Worm (Caenorhabditis elegans) whole organism, young adult: ENCODE results near the gene H41C03.2.
"Not testable (repeated sequence)": the region's sequence is repeated elsewhere in the genome, so short reads cannot be mapped to it uniquely, and the experiment has no call there.

Experiments
- B0261.1 ChIP-seq: sonication (generic microtip); optimal IDR thresholded peaks from 2 replicates; lab custom pipeline; 2016; ENCODE audit warnings: mild to moderate bottlenecking, missing genetic modification characterization, moderate library complexity, missing compliant biosample characterization
- C17E4.6 ChIP-seq: fragments of 200-800 bp; sonication (Bioruptor generic); IDR thresholded peaks from 2 replicates; pipeline ENCODE4 v1.3.6; 2022; ENCODE audit warnings: missing genetic modification reagents, missing genetic modification characterization, missing compliant biosample characterization
- F22D6.2 ChIP-seq: sonication (generic microtip); optimal IDR thresholded peaks from 2 replicates; lab custom pipeline; 2016; ENCODE audit warnings: mild to moderate bottlenecking, missing genetic modification characterization, missing compliant biosample characterization
- F55B11.4 ChIP-seq: sonication (generic microtip); optimal IDR thresholded peaks from 2 replicates; lab custom pipeline; 2016; ENCODE audit warnings: missing compliant biosample characterization, missing genetic modification characterization, borderline replicate concordance; ENCODE audit not compliant: insufficient read depth
- F57C9.4 ChIP-seq: sonication (generic microtip); optimal IDR thresholded peaks from 2 replicates; lab custom pipeline; 2017; ENCODE audit warnings: mild to moderate bottlenecking, missing genetic modification characterization, missing compliant biosample characterization
- Y67H2A.10 ChIP-seq: fragments of 200-800 bp; sonication (Bioruptor generic); conservative IDR thresholded peaks from 2 replicates; pipeline ENCODE4 v1.3.6; 2022; ENCODE audit warnings: missing genetic modification reagents, missing genetic modification characterization, missing compliant biosample characterization
- ZK185.1 ChIP-seq: sonication (generic microtip); optimal IDR thresholded peaks from 2 replicates; lab custom pipeline; 2016; ENCODE audit warnings: mild to moderate bottlenecking, missing genetic modification characterization, missing compliant biosample characterization; ENCODE audit not compliant: poor library complexity, severe bottlenecking
- ama-1 ChIP-seq, 3 experiments: fragments of 150-350 bp in 1 of 3; sonication (generic microtip) in 2 of 3; optimal IDR thresholded peaks; 2 replicates each; lab custom pipeline; 2014 to 2018; ENCODE audit warnings: missing biosample characterization in 2 of 3, missing genetic modification characterization in 2 of 3, missing genetic modification reagents in 2 of 3
- atf-7 ChIP-seq: sonication (generic microtip); optimal IDR thresholded peaks from 2 replicates; lab custom pipeline; 2017; ENCODE audit warnings: mild to moderate bottlenecking, missing genetic modification characterization, missing compliant biosample characterization
- attf-3 ChIP-seq: fragments of 200-800 bp; sonication (Bioruptor generic); conservative IDR thresholded peaks from 2 replicates; pipeline ENCODE4 v1.3.6; 2022; ENCODE audit warnings: missing genetic modification reagents, missing genetic modification characterization, missing compliant biosample characterization
- ceh-100 ChIP-seq: fragments of 200-800 bp; sonication (Bioruptor generic); IDR thresholded peaks from 2 replicates; pipeline ENCODE4 v1.3.6; 2022; ENCODE audit warnings: missing genetic modification reagents, missing genetic modification characterization, missing compliant biosample characterization
- ceh-27 ChIP-seq: fragments of 200-800 bp; sonication (Bioruptor generic); optimal IDR thresholded peaks from 2 replicates; lab custom pipeline; 2018; ENCODE audit warnings: mild to moderate bottlenecking, missing genetic modification characterization, moderate library complexity, missing compliant biosample characterization
- dox-1 ChIP-seq: fragments of 200-800 bp; sonication (Bioruptor generic); IDR thresholded peaks from 2 replicates; pipeline ENCODE4 v1.3.6; 2022; ENCODE audit warnings: missing genetic modification reagents, missing genetic modification characterization, missing compliant biosample characterization
- efl-1 ChIP-seq: fragments of 150-350 bp; optimal IDR thresholded peaks from 2 replicates; lab custom pipeline; 2014; ENCODE audit warnings: missing biosample characterization, missing genetic modification reagents, missing genetic modification characterization
- egrh-3 ChIP-seq: fragments of 200-800 bp; sonication (Bioruptor generic); IDR thresholded peaks from 2 replicates; pipeline ENCODE4 v1.3.6; 2022; ENCODE audit warnings: missing genetic modification reagents, missing genetic modification characterization, missing compliant biosample characterization
- ekl-4 ChIP-seq: fragments of 200-800 bp; sonication (Bioruptor generic); IDR thresholded peaks from 2 replicates; pipeline ENCODE4 v1.3.6; 2022; ENCODE audit warnings: missing genetic modification reagents, missing genetic modification characterization, missing compliant biosample characterization
- hsf-1 ChIP-seq: fragments of 200-800 bp; sonication (Bioruptor generic); IDR thresholded peaks from 2 replicates; pipeline ENCODE4 v1.3.6; 2022; ENCODE audit warnings: missing genetic modification reagents, missing genetic modification characterization, missing compliant biosample characterization
- lin-26 ChIP-seq: fragments of 200-800 bp; sonication (Bioruptor generic); IDR thresholded peaks from 2 replicates; pipeline ENCODE4 v1.3.6; 2022; ENCODE audit warnings: missing genetic modification reagents, missing genetic modification characterization, missing compliant biosample characterization
- lin-35 ChIP-seq, 3 experiments: fragments of 150-350 bp in 2 of 3; sonication (generic microtip) in 1 of 3; optimal IDR thresholded peaks; 2 replicates each; lab custom pipeline; 2014 to 2018; ENCODE audit warnings: missing biosample characterization in 3 of 3, missing genetic modification characterization in 3 of 3, missing genetic modification reagents in 3 of 3
- lin-40 ChIP-seq: sonication (generic microtip); optimal IDR thresholded peaks from 2 replicates; lab custom pipeline; 2016; ENCODE audit warnings: missing genetic modification characterization, mild to moderate bottlenecking, missing compliant biosample characterization, missing genotype, missing genetic modification reagents
- lsl-1 ChIP-seq: fragments of 200-800 bp; sonication (Bioruptor generic); optimal IDR thresholded peaks from 2 replicates; lab custom pipeline; 2018; ENCODE audit warnings: mild to moderate bottlenecking, missing genetic modification characterization, moderate library complexity, missing compliant biosample characterization
- mes-4 ChIP-seq: sonication (generic microtip); optimal IDR thresholded peaks from 2 replicates; lab custom pipeline; 2016; ENCODE audit warnings: missing genotype, missing genetic modification characterization, missing compliant biosample characterization
- mxl-1 ChIP-seq: sonication (generic microtip); optimal IDR thresholded peaks from 2 replicates; lab custom pipeline; 2016; ENCODE audit warnings: missing genetic modification characterization, missing compliant biosample characterization
- nfya-2 ChIP-seq: fragments of 200-800 bp; sonication (Bioruptor generic); IDR thresholded peaks from 2 replicates; pipeline ENCODE4 v1.3.6; 2022; ENCODE audit warnings: missing genetic modification reagents, missing genetic modification characterization, missing compliant biosample characterization
- nhr-120 ChIP-seq: fragments of 200-800 bp; sonication (Bioruptor generic); IDR thresholded peaks from 2 replicates; pipeline ENCODE4 v1.3.6; 2022; ENCODE audit warnings: missing genetic modification characterization, missing compliant biosample characterization
- nhr-179 ChIP-seq: sonication (generic microtip); optimal IDR thresholded peaks from 2 replicates; lab custom pipeline; 2016; ENCODE audit warnings: mild to moderate bottlenecking, missing genetic modification characterization, missing compliant biosample characterization
- nhr-27 ChIP-seq: fragments of 200-800 bp; sonication (Bioruptor generic); optimal IDR thresholded peaks from 2 replicates; lab custom pipeline; 2018; ENCODE audit warnings: mild to moderate bottlenecking, missing genetic modification characterization, moderate library complexity, missing compliant biosample characterization
- pha-4 ChIP-seq: fragments of 150-350 bp; sonication (generic microtip); optimal IDR thresholded peaks from 2 replicates; lab custom pipeline; 2014; ENCODE audit warnings: missing biosample characterization, missing genetic modification reagents, missing genetic modification characterization
- rec-8 ChIP-seq, 2 experiments: sonication (generic microtip); optimal IDR thresholded peaks; 2 replicates each; lab custom pipeline; 2016; ENCODE audit warnings: mild to moderate bottlenecking in 2 of 2, missing genetic modification characterization in 2 of 2, missing genetic modification reagents in 2 of 2, missing genotype in 2 of 2, missing biosample characterization in 1 of 2, missing compliant biosample characterization in 1 of 2, moderate library complexity in 1 of 2
- repo-1 ChIP-seq: sonication (generic microtip); optimal IDR thresholded peaks from 2 replicates; lab custom pipeline; 2017; ENCODE audit warnings: mild to moderate bottlenecking, missing genetic modification characterization, missing compliant biosample characterization
- rpc-1 ChIP-seq, 2 experiments: fragments of 150-350 bp in 1 of 2; sonication (generic microtip) in 1 of 2; optimal IDR thresholded peaks; 2 replicates each; lab custom pipeline; 2014 to 2018; ENCODE audit warnings: missing biosample characterization in 1 of 2, missing genetic modification characterization in 1 of 2, missing genetic modification reagents in 1 of 2, missing genotype in 1 of 2
- snpc-3.4 ChIP-seq: sonication (generic microtip); optimal IDR thresholded peaks from 2 replicates; lab custom pipeline; 2017; ENCODE audit warnings: missing genetic modification characterization, mild to moderate bottlenecking, missing compliant biosample characterization, antibody characterized with exemption, moderate library complexity, missing genotype, missing genetic modification reagents
- sptf-2 ChIP-seq: fragments of 200-800 bp; sonication (Bioruptor generic); optimal IDR thresholded peaks from 2 replicates; lab custom pipeline; 2018; ENCODE audit warnings: mild to moderate bottlenecking, missing genetic modification characterization, missing compliant biosample characterization
- tbp1 ChIP-seq: fragments of 200-800 bp; sonication (Bioruptor generic); optimal IDR thresholded peaks from 2 replicates; lab custom pipeline; 2018; ENCODE audit warnings: mild to moderate bottlenecking, missing genetic modification characterization, missing compliant biosample characterization
- xnd-1 ChIP-seq: sonication (generic microtip); optimal IDR thresholded peaks from 2 replicates; lab custom pipeline; 2016; ENCODE audit warnings: missing genotype, missing genetic modification reagents, missing genetic modification characterization, missing compliant biosample characterization
- zim-3 ChIP-seq: sonication (generic microtip); optimal IDR thresholded peaks from 2 replicates; lab custom pipeline; 2017; ENCODE audit warnings: mild to moderate bottlenecking, missing genetic modification characterization, moderate library complexity, missing compliant biosample characterization
- ztf-18 ChIP-seq: sonication (generic microtip); optimal IDR thresholded peaks from 2 replicates; lab custom pipeline; 2016; ENCODE audit warnings: missing genotype, mild to moderate bottlenecking, missing genetic modification characterization, missing compliant biosample characterization
- ztf-26 ChIP-seq: sonication (generic microtip); optimal IDR thresholded peaks from 2 replicates; lab custom pipeline; 2017; ENCODE audit warnings: missing genetic modification characterization, missing compliant biosample characterization

H41C03.2 gene

ce11 chrII:5884252-5884651 lies 32.3 kb upstream of the H41C03.2 start, which contains the start of gene rfip-1:
rfip-1 (plus strand) TSS chrII:5884552.
- TF ChIP-seq F55B11.4 (tag; lab: Kevin White, UChicago): no peak
- no peak for TF ChIP-seq nhr-179 (tag; lab: Kevin White, UChicago)
- TF ChIP-seq rec-8 (tag; optimal IDR thresholded peaks at IDR 0.05; lab: Kevin White, UChicago): no peak
- no peak for TF ChIP-seq C17E4.6 (GFP tag; lab: Robert Waterston, UW)
- TF ChIP-seq attf-3: no peak
- TF ChIP-seq F57C9.4 (tag; lab: Kevin White, UChicago): no peak
- TF ChIP-seq snpc-3.4: no peak
- TF ChIP-seq nhr-120 (GFP tag; lab: Robert Waterston, UW): no peak
- TF ChIP-seq ztf-18 (tag; lab: Kevin White, UChicago): no peak
- no peak for TF ChIP-seq ztf-26 (tag; lab: Kevin White, UChicago)
- no peak for TF ChIP-seq sptf-2 (GFP tag; lab: Kevin White, UChicago)
- no peak for TF ChIP-seq mxl-1 (tag; lab: Kevin White, UChicago)
- no peak for TF ChIP-seq B0261.1
- TF ChIP-seq efl-1 (GFP tag; lab: Kevin White, UChicago): no peak
- no peak for TF ChIP-seq atf-7
- no peak for TF ChIP-seq ekl-4 (GFP tag; lab: Robert Waterston, UW)
- TF ChIP-seq tbp1: no peak
- TF ChIP-seq lin-35 (GFP tag; optimal IDR thresholded peaks at IDR 0.05; lab: Kevin White, UChicago): no peak
- TF ChIP-seq lsl-1 (GFP tag; lab: Kevin White, UChicago): no peak

DNA sequence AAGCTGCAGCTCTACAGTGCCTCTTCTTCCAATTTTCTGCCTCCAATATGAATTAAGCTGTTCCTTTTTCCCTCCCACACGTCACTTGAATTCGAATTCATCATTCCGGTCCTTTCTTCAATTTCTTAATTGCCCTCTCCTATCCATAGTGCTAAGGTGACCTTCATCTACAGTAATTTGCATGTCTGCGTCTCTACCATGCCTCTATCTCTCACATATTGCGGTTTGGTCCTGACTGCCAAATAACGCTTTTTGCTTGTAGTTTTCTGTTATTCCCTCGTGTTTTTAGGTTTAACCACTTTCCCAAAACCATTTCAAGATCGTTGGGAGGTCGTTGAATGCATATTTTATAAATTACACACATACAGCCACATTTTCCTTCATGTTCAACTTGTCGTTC lies 28.8 kb upstream of the H41C03.2 start:
- TF ChIP-seq egrh-3 (GFP tag; lab: Robert Waterston, UW) (no peak), repo-1 (no peak), ceh-27 (GFP tag; lab: Kevin White, UChicago) (no peak), lin-26 (GFP tag; lab: Robert Waterston, UW) (0 out of 2 replicates have a peak, but pooled peaks have one; percentile 25), hsf-1 (GFP tag; lab: Robert Waterston, UW) (no peak), mes-4 (tag; lab: Kevin White, UChicago) (no peak), xnd-1 (no peak)

- not testable (repeated sequence) for TF ChIP-seq lin-40; F22D6.2 (tag; lab: Kevin White, UChicago); F57C9.4 (tag; lab: Kevin White, UChicago)
Observed at ce11 chrII:5876511-5876910, 24.6 kb upstream of the H41C03.2 start, which contains the start of gene F55C12.2. F55C12.2 (plus strand) TSS chrII:5876811.

- TF ChIP-seq zim-3 (no peak), Y67H2A.10 (no peak), ceh-100 (GFP tag; lab: Robert Waterston, UW) (no peak), ZK185.1 (tag; lab: Kevin White, UChicago) (no peak)
Observed at ce11 chrII:5876053-5876452, 24.1 kb upstream of the H41C03.2 start, which contains the start of gene F55C12.6. F55C12.6 (minus strand) TSS chrII:5876153.

DNA sequence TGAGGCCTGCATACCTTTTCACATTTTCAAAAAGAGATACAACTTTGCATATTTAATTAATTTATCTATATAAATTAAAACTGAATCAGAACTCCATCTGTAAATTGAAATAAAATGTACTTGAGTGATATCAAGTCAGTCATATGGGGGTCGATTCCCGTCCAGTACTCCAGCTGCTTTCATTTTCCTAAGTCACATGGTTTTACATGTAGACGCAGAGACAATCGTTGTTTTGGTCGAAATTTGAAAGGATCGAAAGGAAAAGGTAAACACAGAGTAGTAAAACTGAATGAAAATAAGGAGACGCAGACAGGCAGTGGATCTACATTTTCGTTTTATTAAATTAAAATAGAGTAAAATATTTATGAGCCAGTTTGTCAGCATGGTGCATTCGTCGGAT lies 22.2 kb upstream of the H41C03.2 start:
- TF ChIP-seq ceh-27 (GFP tag; lab: Kevin White, UChicago): no peak
- peak; percentile 26 for TF ChIP-seq pha-4
- no peak for TF ChIP-seq nhr-27
- no peak; the same call in 1 of the 2 replicates for TF ChIP-seq dox-1 (GFP tag; lab: Robert Waterston, UW)
- TF ChIP-seq rpc-1 (optimal IDR thresholded peaks at IDR 0.05; lab: Kevin White, UChicago): no peak
- no peak for TF ChIP-seq rpc-1 (tag; optimal IDR thresholded peaks at IDR 0.05; lab: Kevin White, UChicago)
- no peak for TF ChIP-seq ama-1 (optimal IDR thresholded peaks at IDR 0.05; lab: Kevin White, UChicago)
- TF ChIP-seq ama-1 (GFP tag; optimal IDR thresholded peaks at IDR 0.05; lab: Kevin White, UChicago): no peak
- TF ChIP-seq nfya-2 (GFP tag; lab: Robert Waterston, UW): no peak
